Fruit fly (Drosophila melanogaster) whole organism, embryonic: ENCODE data around the gene Klp64D.
A peak's percentile ranks its signal among the peaks of the same experiment; 100 is the strongest.

Experiments
- Awh ChIP-seq: fragments of 200-800 bp; sonication (Bioruptor generic); IDR thresholded peaks from 2 replicates; pipeline ENCODE4, ENCODE4 v1.3.6; 2022; ENCODE audit warnings: missing biosample characterization, missing genetic modification characterization
- B-H2 ChIP-seq: fragments of 200-800 bp; sonication (Bioruptor generic); optimal IDR thresholded peaks from 2 replicates; lab custom pipeline; 2018; ENCODE audit warnings: missing biosample characterization, mild to moderate bottlenecking, missing genetic modification characterization
- BEAF-32 ChIP-seq: fragments of 200-800 bp; sonication (Bioruptor generic); optimal IDR thresholded peaks from 3 replicates; lab custom pipeline; 2017; ENCODE audit warnings: missing biosample characterization, missing genetic modification characterization, mild to moderate bottlenecking, moderate library complexity, missing genetic modification reagents
- CG13123 ChIP-seq: fragments of 200-800 bp; sonication (Bioruptor generic); optimal IDR thresholded peaks from 2 replicates; lab custom pipeline; 2016; ENCODE audit warnings: missing biosample characterization, missing genetic modification characterization
- CG14014 ChIP-seq: fragments of 200-800 bp; sonication (Bioruptor generic); IDR thresholded peaks from 2 replicates; pipeline ENCODE4 v1.3.6; 2022; ENCODE audit warnings: missing biosample characterization, missing genetic modification characterization
- CG16815 ChIP-seq: fragments of 200-800 bp; sonication (Bioruptor generic); optimal IDR thresholded peaks from 3 replicates; lab custom pipeline; 2017; ENCODE audit warnings: missing biosample characterization, mild to moderate bottlenecking, missing genetic modification characterization
- CG17912 ChIP-seq: fragments of 200-800 bp; sonication (Bioruptor generic); optimal IDR thresholded peaks from 2 replicates; lab custom pipeline; 2018; ENCODE audit warnings: missing biosample characterization, mild to moderate bottlenecking, missing genetic modification characterization
- CG2712 ChIP-seq: fragments of 200-800 bp; optimal IDR thresholded peaks from 3 replicates; lab custom pipeline; 2019; ENCODE audit warnings: missing biosample characterization, mild to moderate bottlenecking, missing genetic modification characterization, moderate library complexity
- CG31441 ChIP-seq: fragments of 200-800 bp; sonication (Bioruptor generic); IDR thresholded peaks from 2 replicates; pipeline ENCODE4 v1.3.6; 2022; ENCODE audit warnings: missing biosample characterization, missing genetic modification characterization
- CG3163 ChIP-seq: fragments of 200-800 bp; sonication (Bioruptor generic); optimal IDR thresholded peaks from 3 replicates; lab custom pipeline; 2016; ENCODE audit warnings: missing biosample characterization, missing genetic modification characterization
- CG32532 ChIP-seq: fragments of 200-800 bp; sonication (Bioruptor generic); IDR thresholded peaks from 2 replicates; pipeline ENCODE4 v1.3.6; 2022; ENCODE audit warnings: missing biosample characterization, missing genetic modification characterization
- CG33557 ChIP-seq: fragments of 200-800 bp; sonication (Bioruptor generic); optimal IDR thresholded peaks from 2 replicates; lab custom pipeline; 2019; ENCODE audit warnings: missing biosample characterization, mild to moderate bottlenecking, missing genetic modification characterization, moderate library complexity
- CG4282 ChIP-seq: fragments of 200-800 bp; sonication (Bioruptor generic); optimal IDR thresholded peaks from 2 replicates; lab custom pipeline; 2016; ENCODE audit warnings: missing biosample characterization, missing genetic modification characterization
- CG5180 ChIP-seq: fragments of 200-800 bp; sonication (Bioruptor generic); optimal IDR thresholded peaks from 3 replicates; lab custom pipeline; 2017; ENCODE audit warnings: missing biosample characterization, missing genetic modification characterization, mild to moderate bottlenecking, moderate library complexity, missing genetic modification reagents
- CG6813 ChIP-seq: fragments of 200-800 bp; sonication (Bioruptor generic); optimal IDR thresholded peaks from 2 replicates; lab custom pipeline; 2017; ENCODE audit warnings: missing biosample characterization, missing genetic modification characterization, mild to moderate bottlenecking, moderate library complexity, missing genetic modification reagents
- CG7987 ChIP-seq: fragments of 200-800 bp; sonication (Bioruptor generic); optimal IDR thresholded peaks from 2 replicates; lab custom pipeline; 2018; ENCODE audit warnings: missing biosample characterization, mild to moderate bottlenecking, missing genetic modification characterization, moderate library complexity
- Camta ChIP-seq: fragments of 200-800 bp; sonication (Bioruptor generic); optimal IDR thresholded peaks from 2 replicates; lab custom pipeline; 2016; ENCODE audit warnings: missing biosample characterization, missing genetic modification characterization
- Dp ChIP-seq: fragments of 200-800 bp; sonication (Bioruptor generic); optimal IDR thresholded peaks from 2 replicates; lab custom pipeline; 2018; ENCODE audit warnings: missing biosample characterization, mild to moderate bottlenecking, missing genetic modification characterization, moderate library complexity
- HHEX ChIP-seq: fragments of 200-800 bp; sonication (Bioruptor generic); optimal IDR thresholded peaks from 3 replicates; lab custom pipeline; 2017; ENCODE audit warnings: missing biosample characterization, mild to moderate bottlenecking, missing genetic modification characterization, missing genetic modification reagents
- HmgD ChIP-seq: fragments of 200-800 bp; sonication (Bioruptor generic); optimal IDR thresholded peaks from 3 replicates; lab custom pipeline; 2016; ENCODE audit warnings: missing biosample characterization, missing genetic modification characterization
- Hr39 ChIP-seq: fragments of >200 bp; optimal IDR thresholded peaks from 2 replicates; lab custom pipeline; 2017
- Hsf ChIP-seq: fragments of 200-800 bp; sonication (Bioruptor generic); optimal IDR thresholded peaks from 3 replicates; lab custom pipeline; 2016; ENCODE audit warnings: missing biosample characterization, missing genetic modification characterization
- MESR4 ChIP-seq: fragments of 200-800 bp; sonication (Bioruptor generic); optimal IDR thresholded peaks from 2 replicates; lab custom pipeline; 2018; ENCODE audit warnings: missing biosample characterization, mild to moderate bottlenecking, missing genetic modification characterization, moderate library complexity
- PHDP ChIP-seq: fragments of 200-800 bp; sonication (Bioruptor generic); optimal IDR thresholded peaks from 3 replicates; lab custom pipeline; 2018; ENCODE audit warnings: missing biosample characterization, mild to moderate bottlenecking, missing genetic modification characterization, moderate library complexity
- Ptx1 ChIP-seq: fragments of 200-800 bp; sonication (Bioruptor generic); IDR thresholded peaks from 2 replicates; pipeline ENCODE4 v1.3.6; 2022; ENCODE audit warnings: missing biosample characterization, missing genetic modification characterization
- Sry-δ ChIP-seq: fragments of 200-800 bp; sonication (Bioruptor generic); optimal IDR thresholded peaks from 2 replicates; lab custom pipeline; 2016; ENCODE audit warnings: missing biosample characterization, missing genetic modification characterization
- TFAM ChIP-seq: fragments of 200-800 bp; sonication (Bioruptor generic); optimal IDR thresholded peaks from 2 replicates; lab custom pipeline; 2017; ENCODE audit warnings: missing biosample characterization, missing genetic modification characterization, inconsistent platforms
- ash1 ChIP-seq: fragments of 200-800 bp; sonication (Bioruptor generic); optimal IDR thresholded peaks from 2 replicates; lab custom pipeline; 2018; ENCODE audit warnings: missing biosample characterization, mild to moderate bottlenecking, missing genetic modification characterization
- az2 ChIP-seq: fragments of 200-800 bp; sonication (Bioruptor generic); optimal IDR thresholded peaks from 3 replicates; lab custom pipeline; 2016; ENCODE audit warnings: missing biosample characterization, missing genetic modification characterization
- esg ChIP-seq: fragments of 200-800 bp; sonication (Bioruptor generic); conservative IDR thresholded peaks from 2 replicates; pipeline ENCODE4 v1.3.6; 2022; ENCODE audit warnings: missing biosample characterization, missing genetic modification characterization
- gro ChIP-seq: fragments of 200-800 bp; sonication (Bioruptor generic); optimal IDR thresholded peaks from 2 replicates; lab custom pipeline; 2016; ENCODE audit warnings: missing biosample characterization, missing genetic modification characterization
- ham ChIP-seq: fragments of 200-800 bp; sonication (Bioruptor generic); IDR thresholded peaks from 2 replicates; pipeline ENCODE4 v1.3.6; 2022; ENCODE audit warnings: missing biosample characterization, missing genetic modification characterization
- hbn ChIP-seq: fragments of 200-800 bp; sonication (Bioruptor generic); IDR thresholded peaks from 2 replicates; pipeline ENCODE4 v1.3.6; 2022; ENCODE audit warnings: missing biosample characterization, missing genetic modification characterization; ENCODE audit not compliant: partially characterized antibody
- her ChIP-seq: fragments of 200-800 bp; sonication (Bioruptor generic); optimal IDR thresholded peaks from 2 replicates; lab custom pipeline; 2016; ENCODE audit warnings: missing biosample characterization, missing genetic modification characterization
- knrl ChIP-seq: fragments of 200-800 bp; sonication (Bioruptor generic); IDR thresholded peaks from 3 replicates; pipeline ENCODE4 v1.3.6; 2022; ENCODE audit warnings: missing biosample characterization, missing genetic modification characterization; ENCODE audit not compliant: partially characterized antibody
- lov ChIP-seq, 2 experiments: fragments of 200-800 bp in 1 of 2; fragments of >200 bp in 1 of 2; sonication (Bioruptor generic) in 1 of 2; IDR thresholded peaks in 1 of 2; optimal IDR thresholded peaks in 1 of 2; 2 replicates in 1 of 2; 3 replicates in 1 of 2; pipeline versions ENCODE4 v1.3.6 to Lab custom; 2017 to 2022; ENCODE audit warnings: missing biosample characterization in 1 of 2, missing genetic modification characterization in 1 of 2
- luna ChIP-seq: fragments of 200-800 bp; sonication (Bioruptor generic); optimal IDR thresholded peaks from 2 replicates; lab custom pipeline; 2016; ENCODE audit warnings: missing biosample characterization, missing genetic modification characterization
- mam ChIP-seq: fragments of 200-800 bp; sonication (Bioruptor generic); optimal IDR thresholded peaks from 3 replicates; lab custom pipeline; 2016; ENCODE audit warnings: missing biosample characterization, missing genetic modification characterization
- nerfin-2 ChIP-seq: fragments of 200-800 bp; sonication (Bioruptor generic); IDR thresholded peaks from 2 replicates; pipeline ENCODE4 v1.3.6; 2022; ENCODE audit warnings: missing biosample characterization, missing genetic modification characterization; ENCODE audit not compliant: partially characterized antibody
- pfk ChIP-seq: fragments of 200-800 bp; sonication (Bioruptor generic); optimal IDR thresholded peaks from 2 replicates; lab custom pipeline; 2018; ENCODE audit warnings: missing biosample characterization, mild to moderate bottlenecking, missing genetic modification characterization, moderate library complexity
- prd ChIP-seq, 3 experiments: fragments of >200 bp in 2 of 3; fragments of 200-800 bp in 1 of 3; sonication (Bioruptor generic) in 1 of 3; optimal IDR thresholded peaks in 2 of 3; IDR thresholded peaks in 1 of 3; 2 replicates in 2 of 3; 3 replicates in 1 of 3; pipeline versions ENCODE4 v1.3.6 to Lab custom; 2017 to 2022; ENCODE audit warnings: missing biosample characterization in 1 of 3, missing genetic modification characterization in 1 of 3
- scrt ChIP-seq: fragments of 200-800 bp; sonication (Bioruptor generic); optimal IDR thresholded peaks from 2 replicates; lab custom pipeline; 2018; ENCODE audit warnings: missing biosample characterization, mild to moderate bottlenecking, missing genetic modification characterization, moderate library complexity
- slbo ChIP-seq: fragments of 200-800 bp; sonication (Bioruptor generic); IDR thresholded peaks from 2 replicates; pipeline ENCODE4 v1.3.6; 2022; ENCODE audit warnings: missing biosample characterization, missing genetic modification characterization
- sqz ChIP-seq: fragments of 200-800 bp; sonication (Bioruptor generic); optimal IDR thresholded peaks from 3 replicates; lab custom pipeline; 2018; ENCODE audit warnings: missing biosample characterization, mild to moderate bottlenecking, missing genetic modification characterization
- ssp ChIP-seq: fragments of 200-800 bp; sonication (Bioruptor generic); IDR thresholded peaks from 2 replicates; pipeline ENCODE4 v1.3.6; 2022; ENCODE audit warnings: missing biosample characterization, missing genetic modification characterization
- trh ChIP-seq: fragments of 200-800 bp; sonication (Bioruptor generic); optimal IDR thresholded peaks from 2 replicates; lab custom pipeline; 2016; ENCODE audit warnings: missing biosample characterization, missing genetic modification characterization
- vnd ChIP-seq: fragments of 200-800 bp; sonication (Bioruptor generic); IDR thresholded peaks from 3 replicates; pipeline ENCODE4 v1.3.6; 2022; ENCODE audit warnings: missing biosample characterization, missing genetic modification characterization; ENCODE audit not compliant: partially characterized antibody
- wor ChIP-seq: fragments of 200-800 bp; sonication (Bioruptor generic); IDR thresholded peaks from 2 replicates; pipeline ENCODE4 v1.3.6; 2022; ENCODE audit warnings: missing biosample characterization, missing genetic modification characterization

Klp64D gene

DNA sequence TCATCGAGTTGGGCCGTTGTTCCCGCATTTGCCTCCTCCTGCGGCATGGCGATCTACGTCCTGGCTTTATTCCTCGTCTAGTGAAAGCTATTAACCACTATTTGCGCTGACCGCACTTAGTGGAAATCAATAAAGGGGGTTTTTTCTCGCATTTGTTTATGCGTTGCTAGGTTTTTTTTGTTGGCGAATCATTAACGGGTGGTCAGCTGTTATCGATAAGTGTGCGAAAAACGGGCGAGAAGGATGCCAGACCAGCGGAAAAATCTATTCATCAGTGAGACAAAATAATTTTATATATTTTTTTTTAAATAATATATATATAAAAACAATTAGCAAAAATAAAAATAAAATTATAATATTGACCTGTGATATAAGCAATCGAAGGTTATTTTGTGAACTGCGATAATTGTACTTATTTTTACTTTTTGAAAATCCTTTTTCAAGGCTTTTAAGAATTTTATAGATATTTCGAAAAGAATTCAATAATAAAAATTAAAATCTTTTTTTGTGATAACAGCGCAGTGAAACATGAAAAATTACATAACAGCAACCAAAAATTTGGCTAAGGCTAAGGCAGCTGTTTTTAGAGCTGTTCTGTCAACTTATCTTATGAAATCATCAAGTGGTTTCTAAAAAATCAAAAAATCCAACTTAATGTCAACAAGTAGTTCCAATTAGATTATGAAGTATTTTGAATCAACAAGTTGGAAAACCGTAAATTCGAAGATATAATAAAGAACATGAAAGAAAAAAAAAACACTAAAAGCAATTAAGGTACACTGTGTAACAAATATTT is at the start of gene Klp64D (continued):
- TF ChIP-seq nerfin-2 (GFP tag; lab: Robert Waterston, UW): no peak
- no peak for TF ChIP-seq esg
- no peak for TF ChIP-seq CG5180 (GFP tag; lab: Kevin White, UChicago)
- peak; percentile 11; the same call in 1 of the 2 replicates for TF ChIP-seq slbo (GFP tag; lab: Robert Waterston, UW)
- no peak for TF ChIP-seq wor
- TF ChIP-seq CG31441: no peak
- no peak for TF ChIP-seq knrl (GFP tag; lab: Robert Waterston, UW)
- peak; percentile 1 for TF ChIP-seq HHEX
- TF ChIP-seq CG17912: no peak
- TF ChIP-seq sqz (GFP tag; lab: Kevin White, UChicago): peak; percentile 83
- TF ChIP-seq luna (GFP tag; lab: Kevin White, UChicago): no peak
- no peak for TF ChIP-seq Hr39 (lab: Kevin White, UChicago)
- no peak for TF ChIP-seq scrt (GFP tag; lab: Kevin White, UChicago)
- TF ChIP-seq her (GFP tag; lab: Kevin White, UChicago): no peak
- TF ChIP-seq PHDP (tag; lab: Kevin White, UChicago): peak; percentile 21
- TF ChIP-seq Camta: no peak
- TF ChIP-seq Awh (GFP tag; lab: Robert Waterston, UW): no peak
- TF ChIP-seq Ptx1 (GFP tag; lab: Robert Waterston, UW): 0 out of 2 replicates have a peak, but pooled peaks have one; percentile 17
- peak; percentile 14 for TF ChIP-seq BEAF-32 (GFP tag; lab: Kevin White, UChicago)
- no peak for TF ChIP-seq CG6813 (GFP tag; lab: Kevin White, UChicago)
- TF ChIP-seq Hsf (GFP tag; lab: Kevin White, UChicago): no peak
- TF ChIP-seq pfk: no peak
- peak; percentile 58 for TF ChIP-seq CG32532
- no peak for TF ChIP-seq CG4282
- TF ChIP-seq mam (GFP tag; lab: Kevin White, UChicago): no peak
- TF ChIP-seq HmgD: no peak
- TF ChIP-seq CG2712 (tag; lab: Kevin White, UChicago): peak; percentile 55
- TF ChIP-seq CG14014 (GFP tag; lab: Robert Waterston, UW): peak; percentile 10; the same call in 1 of the 2 replicates
- peak; percentile 3 for TF ChIP-seq CG33557
- no peak for TF ChIP-seq CG16815
- no peak for TF ChIP-seq CG7987 (GFP tag; lab: Kevin White, UChicago)
- TF ChIP-seq gro (GFP tag; lab: Kevin White, UChicago): no peak
- no peak for TF ChIP-seq CG3163 (GFP tag; lab: Kevin White, UChicago)
- TF ChIP-seq prd (optimal IDR thresholded peaks at IDR 0.05; lab: Kevin White, UChicago): no peak
- TF ChIP-seq prd (GFP tag; IDR thresholded peaks at IDR 0.05; lab: Robert Waterston, UW): no peak
- TF ChIP-seq Sry-δ (GFP tag; lab: Kevin White, UChicago): no peak
- TF ChIP-seq CG13123 (GFP tag; lab: Kevin White, UChicago): no peak
- no peak for TF ChIP-seq trh (GFP tag; lab: Kevin White, UChicago)
- TF ChIP-seq ham: no peak
- TF ChIP-seq hbn: 0 out of 2 replicates have a peak, but pooled peaks have one; percentile 35
- no peak for TF ChIP-seq ssp
- TF ChIP-seq MESR4 (GFP tag; lab: Kevin White, UChicago): peak; percentile 93
- no peak for TF ChIP-seq ash1 (GFP tag; lab: Kevin White, UChicago)
- no peak for TF ChIP-seq lov (optimal IDR thresholded peaks at IDR 0.05; lab: Kevin White, UChicago)
- no peak for TF ChIP-seq lov (GFP tag; IDR thresholded peaks at IDR 0.05; lab: Robert Waterston, UW)
- no peak for TF ChIP-seq TFAM (GFP tag; lab: Kevin White, UChicago)
- no peak for TF ChIP-seq vnd (GFP tag; lab: Robert Waterston, UW)
- peak; percentile 12 for TF ChIP-seq Dp (GFP tag; lab: Kevin White, UChicago)
- TF ChIP-seq az2 (GFP tag; lab: Kevin White, UChicago): no peak
- peak; percentile 74 for TF ChIP-seq B-H2
